Fruit fly (Drosophila melanogaster) whole organism, embryonic: Measurements from ENCODE around the gene edin.

Experiments
- ATbp ChIP-seq: fragments of 200-800 bp; sonication (Bioruptor generic); optimal IDR thresholded peaks from 2 replicates; lab custom pipeline; 2017; ENCODE audit warnings: missing biosample characterization, mild to moderate bottlenecking, missing genetic modification characterization, missing genetic modification reagents
- B-H2 ChIP-seq: fragments of 200-800 bp; sonication (Bioruptor generic); optimal IDR thresholded peaks from 2 replicates; lab custom pipeline; 2018; ENCODE audit warnings: missing biosample characterization, mild to moderate bottlenecking, missing genetic modification characterization
- CG10267 ChIP-seq: fragments of 200-800 bp; sonication (Bioruptor generic); optimal IDR thresholded peaks from 2 replicates; lab custom pipeline; 2018; ENCODE audit warnings: missing biosample characterization, mild to moderate bottlenecking, missing genetic modification characterization, moderate library complexity
- CG12769 ChIP-seq: fragments of 200-800 bp; sonication (Bioruptor generic); optimal IDR thresholded peaks from 2 replicates; lab custom pipeline; 2019; ENCODE audit warnings: missing biosample characterization, mild to moderate bottlenecking, missing genetic modification characterization, moderate library complexity
- CG14965 ChIP-seq: fragments of 200-800 bp; sonication (Bioruptor generic); optimal IDR thresholded peaks from 2 replicates; lab custom pipeline; 2016; ENCODE audit warnings: missing biosample characterization, missing genetic modification characterization, borderline replicate concordance
- CG17186 ChIP-seq: fragments of 200-800 bp; sonication (Bioruptor generic); optimal IDR thresholded peaks from 3 replicates; lab custom pipeline; 2017; ENCODE audit warnings: missing biosample characterization, missing genetic modification reagents, missing genetic modification characterization
- CG2889 ChIP-seq: fragments of 200-800 bp; sonication (Bioruptor generic); IDR thresholded peaks from 3 replicates; pipeline ENCODE4 v1.3.6; 2022; ENCODE audit warnings: missing biosample characterization, missing genetic modification characterization
- CG31388 ChIP-seq: fragments of 200-800 bp; sonication (Bioruptor generic); optimal IDR thresholded peaks from 2 replicates; lab custom pipeline; 2016; ENCODE audit warnings: missing biosample characterization, missing genetic modification characterization
- CG33213 ChIP-seq: fragments of 200-800 bp; sonication (Bioruptor generic); optimal IDR thresholded peaks from 3 replicates; lab custom pipeline; 2016; ENCODE audit warnings: missing biosample characterization, missing genetic modification characterization
- CG3407 ChIP-seq: fragments of 200-800 bp; sonication (Bioruptor generic); optimal IDR thresholded peaks from 2 replicates; lab custom pipeline; 2018; ENCODE audit warnings: missing biosample characterization, mild to moderate bottlenecking, missing genetic modification characterization
- CG3847 ChIP-seq: fragments of 200-800 bp; sonication (Bioruptor generic); IDR thresholded peaks from 2 replicates; pipeline ENCODE4 v1.3.6; 2022; ENCODE audit warnings: missing biosample characterization, missing genetic modification characterization
- CG6654 ChIP-seq: fragments of 200-800 bp; sonication (Bioruptor generic); optimal IDR thresholded peaks from 2 replicates; lab custom pipeline; 2017; ENCODE audit warnings: missing biosample characterization, mild to moderate bottlenecking, missing genetic modification characterization
- CG6683 ChIP-seq: fragments of 200-800 bp; sonication (Bioruptor generic); optimal IDR thresholded peaks from 2 replicates; lab custom pipeline; 2017; ENCODE audit warnings: missing biosample characterization, mild to moderate bottlenecking, missing genetic modification characterization, missing genetic modification reagents
- CG7556 ChIP-seq: fragments of 200-800 bp; sonication (Bioruptor generic); optimal IDR thresholded peaks from 2 replicates; lab custom pipeline; 2017; ENCODE audit warnings: missing biosample characterization, mild to moderate bottlenecking, missing genetic modification characterization
- CG8924 ChIP-seq: fragments of 200-800 bp; optimal IDR thresholded peaks from 3 replicates; lab custom pipeline; 2019; ENCODE audit warnings: missing biosample characterization, mild to moderate bottlenecking, missing genetic modification characterization, moderate library complexity
- CrebB ChIP-seq: fragments of 200-800 bp; sonication (Bioruptor generic); optimal IDR thresholded peaks from 3 replicates; lab custom pipeline; 2018; ENCODE audit warnings: missing biosample characterization, mild to moderate bottlenecking, missing genetic modification characterization
- Dek ChIP-seq: fragments of 200-800 bp; sonication (Bioruptor generic); optimal IDR thresholded peaks from 3 replicates; lab custom pipeline; 2019; ENCODE audit warnings: missing biosample characterization, mild to moderate bottlenecking, missing genetic modification characterization, moderate library complexity
- Dfd ChIP-seq, 2 experiments: fragments of >200 bp; optimal IDR thresholded peaks; 2 replicates each; lab custom pipeline; 2017; ENCODE audit warnings: missing biosample characterization in 2 of 2, missing genetic modification characterization in 2 of 2
- Gug ChIP-seq: fragments of 200-800 bp; sonication (Bioruptor generic); IDR thresholded peaks from 4 replicates; pipeline ENCODE4 v1.3.6; 2022; ENCODE audit warnings: missing biosample characterization, missing genetic modification characterization
- HLH3B ChIP-seq: fragments of 200-800 bp; sonication (Bioruptor generic); IDR thresholded peaks from 2 replicates; pipeline ENCODE4 v1.3.6; 2022; ENCODE audit warnings: missing biosample characterization, missing genetic modification characterization
- HLH4C ChIP-seq: fragments of 200-800 bp; sonication (Bioruptor generic); IDR thresholded peaks from 3 replicates; pipeline ENCODE4 v1.3.6; 2022; ENCODE audit warnings: missing biosample characterization, missing genetic modification characterization; ENCODE audit not compliant: partially characterized antibody
- HLHmδ ChIP-seq: fragments of 200-800 bp; sonication (Bioruptor generic); optimal IDR thresholded peaks from 2 replicates; lab custom pipeline; 2018; ENCODE audit warnings: missing biosample characterization, mild to moderate bottlenecking, missing genetic modification characterization, moderate library complexity
- Jarid2 ChIP-seq: fragments of 200-800 bp; sonication (Bioruptor generic); optimal IDR thresholded peaks from 3 replicates; lab custom pipeline; 2017; ENCODE audit warnings: mild to moderate bottlenecking, missing biosample characterization, missing genetic modification reagents, missing genetic modification characterization
- Lhr ChIP-seq: fragments of 200-800 bp; sonication (Bioruptor generic); optimal IDR thresholded peaks from 3 replicates; lab custom pipeline; 2017; ENCODE audit warnings: mild to moderate bottlenecking, missing biosample characterization, missing genetic modification reagents, missing genetic modification characterization
- Med ChIP-seq: fragments of 200-800 bp; sonication (Bioruptor generic); peaks from one replicate; lab custom pipeline; 2016; ENCODE audit warnings: missing biosample characterization, missing genetic modification characterization, mild to moderate bottlenecking, inconsistent platforms, moderate library complexity
- NC2α ChIP-seq: fragments of 200-800 bp; sonication (Bioruptor generic); optimal IDR thresholded peaks from 2 replicates; lab custom pipeline; 2016; ENCODE audit warnings: missing biosample characterization, missing genetic modification characterization
- NFAT ChIP-seq: fragments of 200-800 bp; sonication (Bioruptor generic); IDR thresholded peaks from 2 replicates; pipeline ENCODE4 v1.3.6; 2022; ENCODE audit warnings: missing biosample characterization, missing genetic modification characterization
- NK7.1 ChIP-seq: fragments of 200-800 bp; sonication (Bioruptor generic); optimal IDR thresholded peaks from 3 replicates; lab custom pipeline; 2016; ENCODE audit warnings: missing biosample characterization, missing genetic modification characterization
- Nf-YA ChIP-seq: fragments of 200-800 bp; sonication (Bioruptor generic); IDR thresholded peaks from 2 replicates; pipeline ENCODE4 v1.3.6; 2022; ENCODE audit warnings: missing biosample characterization, missing genetic modification characterization
- Poxn ChIP-seq: fragments of 200-800 bp; sonication (Bioruptor generic); IDR thresholded peaks from 2 replicates; pipeline ENCODE4 v1.3.6; 2022; ENCODE audit warnings: missing biosample characterization, missing genetic modification characterization
- amos ChIP-seq: fragments of 200-800 bp; sonication (Bioruptor generic); IDR thresholded peaks from 2 replicates; pipeline ENCODE4 v1.3.6; 2022; ENCODE audit warnings: missing biosample characterization, missing genetic modification characterization; ENCODE audit not compliant: partially characterized antibody
- aop ChIP-seq: fragments of 200-800 bp; sonication (Bioruptor generic); IDR thresholded peaks from 2 replicates; pipeline ENCODE4 v1.3.6; 2022; ENCODE audit warnings: missing biosample characterization, missing genetic modification characterization
- dati ChIP-seq: fragments of 200-800 bp; sonication (Bioruptor generic); IDR thresholded peaks from 2 replicates; pipeline ENCODE4 v1.3.6; 2022; ENCODE audit warnings: missing biosample characterization, missing genetic modification characterization
- dimm ChIP-seq: fragments of 200-800 bp; sonication (Bioruptor generic); IDR thresholded peaks from 2 replicates; pipeline ENCODE4 v1.3.6; 2022; ENCODE audit warnings: missing biosample characterization, missing genetic modification characterization
- dm ChIP-seq: fragments of 200-800 bp; sonication (Bioruptor generic); optimal IDR thresholded peaks from 3 replicates; lab custom pipeline; 2016; ENCODE audit warnings: missing biosample characterization, missing genetic modification characterization
- fd102C ChIP-seq: fragments of 200-800 bp; sonication (Bioruptor generic); optimal IDR thresholded peaks from 2 replicates; lab custom pipeline; 2018; ENCODE audit warnings: missing biosample characterization, mild to moderate bottlenecking, missing genetic modification characterization, moderate library complexity
- fd3F ChIP-seq: fragments of 200-800 bp; sonication (Bioruptor generic); optimal IDR thresholded peaks from 2 replicates; lab custom pipeline; 2018; ENCODE audit warnings: missing biosample characterization, mild to moderate bottlenecking, missing genetic modification characterization, moderate library complexity
- gem ChIP-seq: fragments of 200-800 bp; sonication (Bioruptor generic); optimal IDR thresholded peaks from 2 replicates; lab custom pipeline; 2019; ENCODE audit warnings: missing biosample characterization, mild to moderate bottlenecking, missing genetic modification characterization, moderate library complexity
- hth ChIP-seq: fragments of >200 bp; optimal IDR thresholded peaks from 2 replicates; lab custom pipeline; 2017; ENCODE audit warnings: inconsistent platforms
- ken ChIP-seq: fragments of 200-800 bp; sonication (Bioruptor generic); IDR thresholded peaks from 3 replicates; pipeline ENCODE4 v1.3.6; 2022; ENCODE audit warnings: missing biosample characterization, missing genetic modification characterization
- lola ChIP-seq, 3 experiments: fragments of >200 bp in 2 of 3; fragments of 200-800 bp in 1 of 3; sonication (Bioruptor generic) in 1 of 3; optimal IDR thresholded peaks; 2 replicates each; lab custom pipeline; 2017 to 2019; ENCODE audit warnings: missing biosample characterization in 3 of 3, missing genetic modification characterization in 3 of 3, mild to moderate bottlenecking in 1 of 3, moderate library complexity in 1 of 3
- peb ChIP-seq: fragments of 200-800 bp; sonication (Bioruptor generic); IDR thresholded peaks from 2 replicates; pipeline ENCODE4 v1.3.6; 2022; ENCODE audit warnings: missing biosample characterization, missing genetic modification characterization
- pita ChIP-seq: fragments of 200-800 bp; sonication (Bioruptor generic); optimal IDR thresholded peaks from 2 replicates; lab custom pipeline; 2017; ENCODE audit warnings: missing biosample characterization, mild to moderate bottlenecking, missing genetic modification characterization
- run ChIP-seq: fragments of 200-800 bp; sonication (Bioruptor generic); optimal IDR thresholded peaks from 3 replicates; lab custom pipeline; 2018; ENCODE audit warnings: missing biosample characterization, mild to moderate bottlenecking, missing genetic modification characterization
- sna ChIP-seq: fragments of 200-800 bp; sonication (Bioruptor generic); IDR thresholded peaks from 2 replicates; pipeline ENCODE4 v1.3.6; 2022; ENCODE audit warnings: missing biosample characterization, missing genetic modification characterization; ENCODE audit not compliant: partially characterized antibody
- vnd ChIP-seq: fragments of 200-800 bp; sonication (Bioruptor generic); IDR thresholded peaks from 3 replicates; pipeline ENCODE4 v1.3.6; 2022; ENCODE audit warnings: missing biosample characterization, missing genetic modification characterization; ENCODE audit not compliant: partially characterized antibody
- wor ChIP-seq: fragments of 200-800 bp; sonication (Bioruptor generic); IDR thresholded peaks from 2 replicates; pipeline ENCODE4 v1.3.6; 2022; ENCODE audit warnings: missing biosample characterization, missing genetic modification characterization
- zf30C ChIP-seq: fragments of 200-800 bp; sonication (Bioruptor generic); optimal IDR thresholded peaks from 3 replicates; lab custom pipeline; 2018; ENCODE audit warnings: missing biosample characterization, mild to moderate bottlenecking, missing genetic modification characterization

The edin gene

dm6 chr3L:17486794-17487726, 7.6 kb upstream of the edin start, which contains the start of gene Oatp74D (continued):
- TF ChIP-seq sna, result no peak
- TF ChIP-seq CG8924 (tag; lab: Kevin White, UChicago), result peak; percentile 75
- TF ChIP-seq CG12769, result peak; percentile 77
- no peak for TF ChIP-seq CG2889 (GFP tag; lab: Robert Waterston, UW)
- peak; percentile 11; the same call in 1 of the 4 replicates for TF ChIP-seq Gug (GFP tag; lab: Robert Waterston, UW)
- TF ChIP-seq fd3F, result no peak
- no peak for TF ChIP-seq aop
- peak; percentile 11 for TF ChIP-seq gem (tag; lab: Kevin White, UChicago)
- TF ChIP-seq B-H2, result peak; percentile 64
- peak; percentile 48 for TF ChIP-seq NC2α (GFP tag; lab: Kevin White, UChicago)
- no peak for TF ChIP-seq CG6654 (GFP tag; lab: Kevin White, UChicago)
- TF ChIP-seq dm (GFP tag; lab: Kevin White, UChicago), result peak; percentile 1
- no peak for TF ChIP-seq CG10267 (tag; lab: Kevin White, UChicago)
- no peak for TF ChIP-seq Dek (tag; lab: Kevin White, UChicago)
- no peak for TF ChIP-seq Poxn (GFP tag; lab: Robert Waterston, UW)
- TF ChIP-seq NFAT (GFP tag; lab: Robert Waterston, UW), result 0 out of 2 replicates have a peak, but pooled peaks have one; percentile 2
- TF ChIP-seq CG7556 (GFP tag; lab: Kevin White, UChicago), result peak; percentile 38
- peak; percentile 43; the same call in 1 of the 2 replicates for TF ChIP-seq HLH3B (GFP tag; lab: Robert Waterston, UW)
- TF ChIP-seq amos (GFP tag; lab: Robert Waterston, UW), result no peak; the same call in 1 of the 2 replicates
- no peak for TF ChIP-seq vnd (GFP tag; lab: Robert Waterston, UW)
- TF ChIP-seq CrebB (tag; lab: Kevin White, UChicago), result peak; percentile 79
- no peak for TF ChIP-seq CG31388
- no peak for TF ChIP-seq pita (GFP tag; lab: Kevin White, UChicago)
- peak; percentile 74 for TF ChIP-seq CG3407 (GFP tag; lab: Kevin White, UChicago)
- peak; percentile 60 for TF ChIP-seq CG17186 (GFP tag; lab: Kevin White, UChicago)
- TF ChIP-seq zf30C (GFP tag; lab: Kevin White, UChicago), result no peak
- TF ChIP-seq CG33213 (GFP tag; lab: Kevin White, UChicago), result no peak
- TF ChIP-seq lola (GFP tag; optimal IDR thresholded peaks at IDR 0.05; lab: Kevin White, UChicago), result peak in 2 of 3 experiments; percentile 17 to 31
- no peak for TF ChIP-seq Nf-YA (GFP tag; lab: Robert Waterston, UW)
- no peak for TF ChIP-seq hth (lab: Kevin White, UChicago)
- no peak for TF ChIP-seq wor (GFP tag; lab: Robert Waterston, UW)
- TF ChIP-seq ken, result no peak
- peak; percentile 83 for TF ChIP-seq Med (GFP tag; lab: Kevin White, UChicago)
- peak; percentile 39; the same call in 1 of the 3 replicates for TF ChIP-seq HLH4C (GFP tag; lab: Robert Waterston, UW)
- TF ChIP-seq Dfd (GFP tag; optimal IDR thresholded peaks at IDR 0.05; lab: Kevin White, UChicago), result no peak
- TF ChIP-seq Lhr (GFP tag; lab: Kevin White, UChicago), result peak; percentile 50
- peak; percentile 81 for TF ChIP-seq ATbp
- no peak for TF ChIP-seq CG14965 (GFP tag; lab: Kevin White, UChicago)
- peak; percentile 53 for TF ChIP-seq CG6683 (GFP tag; lab: Kevin White, UChicago)
- TF ChIP-seq dimm (GFP tag; lab: Robert Waterston, UW), result no peak
- no peak for TF ChIP-seq run
- TF ChIP-seq dati (GFP tag; lab: Robert Waterston, UW), result no peak
- TF ChIP-seq Jarid2 (GFP tag; lab: Kevin White, UChicago), result peak; percentile 83
- TF ChIP-seq NK7.1, result no peak
- TF ChIP-seq fd102C, result peak; percentile 49
- peak; percentile 37; the same call in 1 of the 2 replicates for TF ChIP-seq CG3847 (GFP tag; lab: Robert Waterston, UW)
- TF ChIP-seq HLHmδ, result peak; percentile 66
- no peak for TF ChIP-seq peb (GFP tag; lab: Robert Waterston, UW)
